Worm (Caenorhabditis elegans) whole organism, mixed stage, embryonic: ENCODE data around the gene B0281.6.
"Not testable (repeated sequence)": the region's sequence is repeated elsewhere in the genome, so short reads cannot be mapped to it uniquely, and the experiment has no call there.

ENCODE experiments used
- M03D4.4 ChIP-seq: sonication (generic microtip); optimal IDR thresholded peaks from 2 replicates; lab custom pipeline; 2017; ENCODE audit warnings: mild to moderate bottlenecking, missing genetic modification characterization, missing compliant biosample characterization
- bed-3 ChIP-seq: fragments of 200-800 bp; sonication (Bioruptor generic); optimal IDR thresholded peaks from 3 replicates; lab custom pipeline; 2018; ENCODE audit warnings: mild to moderate bottlenecking, missing genetic modification characterization, moderate library complexity, missing compliant biosample characterization
- blmp-1 ChIP-seq: fragments of 150-350 bp; optimal IDR thresholded peaks from 2 replicates; lab custom pipeline; 2014; ENCODE audit warnings: missing biosample characterization, missing genetic modification characterization
- ceh-43 ChIP-seq: fragments of 200-800 bp; sonication (Bioruptor generic); optimal IDR thresholded peaks from 2 replicates; lab custom pipeline; 2018; ENCODE audit warnings: mild to moderate bottlenecking, missing genetic modification characterization, moderate library complexity, missing compliant biosample characterization
- ceh-83 ChIP-seq: fragments of 200-800 bp; sonication (Bioruptor generic); optimal IDR thresholded peaks from 2 replicates; lab custom pipeline; 2018; ENCODE audit warnings: mild to moderate bottlenecking, missing genetic modification characterization, missing compliant biosample characterization
- ces-1 ChIP-seq: fragments of 150-350 bp; optimal IDR thresholded peaks from 2 replicates; lab custom pipeline; 2014; ENCODE audit warnings: missing biosample characterization, missing genetic modification reagents, missing genetic modification characterization
- cnd-1 ChIP-seq: fragments of 200-800 bp; sonication (Bioruptor generic); optimal IDR thresholded peaks from 2 replicates; lab custom pipeline; 2018; ENCODE audit warnings: mild to moderate bottlenecking, missing genetic modification characterization, missing compliant biosample characterization
- elt-1 ChIP-seq: sonication (generic microtip); optimal IDR thresholded peaks from 2 replicates; lab custom pipeline; 2017; ENCODE audit warnings: missing genetic modification characterization, mild to moderate bottlenecking, missing compliant biosample characterization, antibody characterized with exemption, moderate library complexity, borderline replicate concordance; ENCODE audit not compliant: insufficient read depth
- elt-3 ChIP-seq: fragments of 150-350 bp; optimal IDR thresholded peaks from 2 replicates; lab custom pipeline; 2014; ENCODE audit warnings: missing biosample characterization, missing genetic modification characterization
- flh-1 ChIP-seq: fragments of 200-800 bp; sonication (Bioruptor generic); optimal IDR thresholded peaks from 2 replicates; lab custom pipeline; 2018; ENCODE audit warnings: mild to moderate bottlenecking, missing genetic modification characterization, moderate library complexity, missing compliant biosample characterization
- ham-2 ChIP-seq: fragments of 200-800 bp; sonication (Bioruptor generic); optimal IDR thresholded peaks from 2 replicates; lab custom pipeline; 2018; ENCODE audit warnings: mild to moderate bottlenecking, missing genetic modification characterization, missing compliant biosample characterization
- hlh-1 ChIP-seq: fragments of 150-350 bp; optimal IDR thresholded peaks from 2 replicates; lab custom pipeline; 2014; ENCODE audit warnings: missing biosample characterization, missing genetic modification reagents, missing genetic modification characterization
- lin-13 ChIP-seq: fragments of 150-350 bp; optimal IDR thresholded peaks from 2 replicates; lab custom pipeline; 2014; ENCODE audit warnings: missing biosample characterization, missing genetic modification characterization
- lin-32 ChIP-seq: fragments of 200-800 bp; sonication (Bioruptor generic); optimal IDR thresholded peaks from 2 replicates; lab custom pipeline; 2018; ENCODE audit warnings: mild to moderate bottlenecking, missing genetic modification characterization, missing compliant biosample characterization
- mab-5 ChIP-seq: fragments of 150-350 bp; optimal IDR thresholded peaks from 2 replicates; lab custom pipeline; 2014; ENCODE audit warnings: missing biosample characterization, missing genetic modification characterization
- nhr-12 ChIP-seq: fragments of 150-350 bp; optimal IDR thresholded peaks from 2 replicates; lab custom pipeline; 2014; ENCODE audit warnings: missing biosample characterization, missing genetic modification characterization
- nhr-2 ChIP-seq: fragments of 150-350 bp; optimal IDR thresholded peaks from 2 replicates; lab custom pipeline; 2014; ENCODE audit warnings: missing biosample characterization, missing genetic modification characterization
- nhr-237 ChIP-seq: fragments of 150-350 bp; optimal IDR thresholded peaks from 2 replicates; lab custom pipeline; 2014; ENCODE audit warnings: missing biosample characterization, missing genetic modification characterization
- nhr-28 ChIP-seq: fragments of 150-350 bp; optimal IDR thresholded peaks from 2 replicates; lab custom pipeline; 2014; ENCODE audit warnings: missing biosample characterization, missing genetic modification characterization
- pha-4 ChIP-seq: fragments of 150-350 bp; optimal IDR thresholded peaks from 2 replicates; lab custom pipeline; 2018; ENCODE audit warnings: missing biosample characterization, missing genetic modification reagents, missing genetic modification characterization
- sem-2 ChIP-seq: fragments of 200-800 bp; sonication (Bioruptor generic); optimal IDR thresholded peaks from 2 replicates; lab custom pipeline; 2018; ENCODE audit warnings: mild to moderate bottlenecking, missing genetic modification characterization, missing compliant biosample characterization
- snpc-4 ChIP-seq: fragments of 150-350 bp; optimal IDR thresholded peaks from 2 replicates; lab custom pipeline; 2014; ENCODE audit warnings: missing biosample characterization, missing genetic modification characterization
- sptf-1 ChIP-seq: sonication (generic microtip); optimal IDR thresholded peaks from 2 replicates; lab custom pipeline; 2017; ENCODE audit warnings: mild to moderate bottlenecking, missing genetic modification characterization, moderate library complexity, missing compliant biosample characterization
- unc-120 ChIP-seq: sonication (generic microtip); optimal IDR thresholded peaks from 2 replicates; lab custom pipeline; 2017; ENCODE audit warnings: missing genetic modification characterization, missing compliant biosample characterization; ENCODE audit not compliant: poor library complexity, severe bottlenecking
- unc-39 ChIP-seq: fragments of 150-350 bp; optimal IDR thresholded peaks from 2 replicates; lab custom pipeline; 2014; ENCODE audit warnings: missing biosample characterization, missing genetic modification characterization
- unc-62 ChIP-seq: fragments of 150-350 bp; optimal IDR thresholded peaks from 2 replicates; lab custom pipeline; 2014; ENCODE audit warnings: missing biosample characterization, missing genetic modification reagents, missing genetic modification characterization
- zip-8 ChIP-seq: fragments of 150-350 bp; optimal IDR thresholded peaks from 2 replicates; lab custom pipeline; 2014; ENCODE audit warnings: missing biosample characterization, missing genetic modification characterization
- ztf-11 ChIP-seq: fragments of 150-350 bp; optimal IDR thresholded peaks from 2 replicates; lab custom pipeline; 2014; ENCODE audit warnings: missing biosample characterization, missing genetic modification characterization

Gene B0281.6

ce11 chrII:2292549-2292948 lies 9.7 kb downstream of the B0281.6 start:
- TF ChIP-seq lin-13 (tag; lab: Kevin White, UChicago): no peak

DNA sequence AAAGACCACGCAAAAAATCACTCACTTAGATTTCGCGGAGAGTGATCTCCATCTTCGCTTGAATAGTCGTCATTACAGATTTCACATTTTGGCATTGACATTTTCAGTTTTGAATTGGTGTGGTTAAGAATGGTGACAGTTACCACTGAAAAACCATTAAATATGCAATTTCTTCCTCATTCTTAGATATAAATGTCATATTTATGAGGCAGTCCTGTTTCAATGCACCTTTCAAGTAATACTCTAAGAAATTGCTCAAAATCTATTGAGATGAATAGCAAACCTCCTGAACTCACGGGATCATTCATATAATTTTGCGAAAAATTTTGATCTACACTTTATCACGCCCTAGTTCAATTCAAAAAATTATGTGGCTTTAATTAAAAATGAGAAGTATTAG lies 10.2 kb downstream of the B0281.6 start, which contains the start of gene K09F6.7:
Gene K09F6.7, minus strand, starts transcription at position 101 of the 400 bp plus-strand sequence.
- TF ChIP-seq nhr-12: no peak
- TF ChIP-seq bed-3 (GFP tag; lab: Kevin White, UChicago): no peak
- no peak for TF ChIP-seq M03D4.4 (tag; lab: Kevin White, UChicago)
- no peak for TF ChIP-seq unc-120 (tag; lab: Kevin White, UChicago)
- TF ChIP-seq ham-2 (GFP tag; lab: Kevin White, UChicago): no peak
- TF ChIP-seq mab-5 (tag; lab: Kevin White, UChicago): no peak
- TF ChIP-seq ztf-11 (tag; lab: Kevin White, UChicago): no peak
- no peak for TF ChIP-seq zip-8 (tag; lab: Kevin White, UChicago)
- no peak for TF ChIP-seq pha-4 (tag; lab: Kevin White, UChicago)

- TF ChIP-seq unc-39 (no peak), ceh-83 (no peak), lin-32 (GFP tag; lab: Kevin White, UChicago) (peak; percentile 19)
These were observed 12.8 kb downstream of the B0281.6 start for ce11 chrII:2289441-2289840.

DNA sequence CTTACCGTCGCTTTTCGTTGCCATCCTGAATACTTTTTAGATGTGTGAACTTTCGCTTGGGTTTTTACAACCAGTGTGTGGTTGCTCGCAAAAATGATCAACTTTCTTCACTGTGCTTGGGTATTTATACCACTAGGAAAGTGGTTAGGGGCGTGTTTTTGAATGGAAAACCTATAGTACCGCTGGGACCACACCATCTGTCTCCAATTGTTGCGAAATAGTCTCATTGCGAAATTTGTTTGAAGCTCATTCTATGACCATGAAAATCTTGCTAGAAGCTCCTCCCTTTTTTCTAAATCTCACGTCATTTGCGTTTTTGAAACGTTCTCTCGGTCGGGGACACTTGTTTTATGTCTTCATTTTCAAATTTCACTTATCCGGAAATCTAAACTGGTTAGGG lies 13.4 kb downstream of the B0281.6 start, which contains the start of the genes K09F6.10 and K09F6.13:
Gene K09F6.10, minus strand, starts transcription at position 86 of the 400 bp plus-strand sequence.
Gene K09F6.13, plus strand, starts transcription at position 317 of the 400 bp plus-strand sequence.
- TF ChIP-seq ces-1 (GFP tag; lab: Kevin White, UChicago) (no peak), hlh-1 (tag; lab: Kevin White, UChicago) (no peak), flh-1 (no peak), unc-120 (tag; lab: Kevin White, UChicago) (no peak)
- TF ChIP-seq, all 35 proteins: peak for 0

DNA sequence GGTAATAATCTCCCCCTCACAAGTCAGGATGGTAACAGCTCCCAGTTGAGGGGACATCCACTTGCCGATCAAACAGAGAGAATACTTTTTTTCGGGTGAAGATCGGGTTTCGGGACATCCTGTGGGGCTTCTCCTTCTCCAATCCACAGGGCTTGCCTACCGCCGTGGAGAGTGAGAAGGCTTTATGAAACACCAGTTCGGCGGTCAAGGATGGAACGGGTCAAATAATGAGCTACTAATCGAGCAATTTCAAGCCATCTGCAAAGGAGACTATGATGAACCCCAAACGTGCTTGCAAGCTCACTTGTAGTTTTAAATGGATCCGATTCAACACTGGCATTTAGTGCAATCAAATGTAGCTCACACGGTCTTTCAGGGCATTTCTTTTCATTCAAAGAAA lies 17.5 kb downstream of the B0281.6 start:
- TF ChIP-seq nhr-28 (tag; lab: Kevin White, UChicago) (no peak), cnd-1 (tag; lab: Kevin White, UChicago) (no peak), ztf-11 (tag; lab: Kevin White, UChicago) (no peak), ceh-43 (GFP tag; lab: Kevin White, UChicago) (no peak), hlh-1 (tag; lab: Kevin White, UChicago) (no peak), M03D4.4 (tag; lab: Kevin White, UChicago) (no peak)

DNA sequence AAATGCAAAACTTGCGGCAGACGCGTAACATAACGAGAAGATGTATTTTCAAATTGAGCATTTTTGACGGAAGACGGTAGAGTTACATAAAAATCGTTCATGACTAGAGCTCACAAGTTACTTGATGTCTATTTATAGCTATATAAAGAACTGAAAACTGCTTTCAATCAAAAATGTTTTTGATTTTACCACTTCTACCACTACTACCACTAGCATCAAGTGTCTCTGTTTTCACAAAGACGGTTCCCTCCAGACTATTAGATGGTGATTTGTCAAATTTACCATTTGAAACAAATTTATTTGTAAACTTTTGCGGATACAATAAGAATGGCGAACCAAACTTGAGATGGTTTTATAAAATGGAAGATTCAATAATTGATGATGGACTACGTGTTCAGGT lies 19.6 kb downstream of the B0281.6 start, which contains the start of gene K09F6.9:
Gene K09F6.9, minus strand, starts transcription at position 101 of the 400 bp plus-strand sequence.
- TF ChIP-seq lin-13, pha-4, nhr-28 (tag; lab: Kevin White, UChicago): not testable (repeated sequence)

DNA sequence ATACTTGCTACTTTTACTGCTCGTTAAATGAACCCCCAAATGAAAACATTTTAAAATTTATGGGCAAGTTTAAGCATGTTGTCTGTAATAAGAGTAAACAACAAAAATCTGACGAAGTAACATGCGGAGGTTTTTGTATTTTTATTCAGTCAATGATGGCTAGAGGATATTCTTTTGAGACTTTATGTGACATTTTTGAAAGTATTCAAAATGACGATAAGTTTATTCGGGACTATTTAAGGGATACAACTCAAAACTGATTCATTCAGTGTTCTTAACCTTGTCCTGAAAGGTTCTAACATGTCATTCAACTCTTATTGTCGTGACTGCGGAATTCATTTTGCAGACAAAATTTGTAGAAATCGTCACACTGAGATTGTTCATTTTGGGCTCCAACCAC lies 22.4 kb downstream of the B0281.6 start, which contains the start of gene K09F6.11:
Gene K09F6.11, plus strand, starts transcription at position 301 of the 400 bp plus-strand sequence.
- TF ChIP-seq zip-8 (tag; lab: Kevin White, UChicago) (no peak), sem-2 (GFP tag; lab: Kevin White, UChicago) (no peak), ham-2 (GFP tag; lab: Kevin White, UChicago) (no peak), nhr-28 (tag; lab: Kevin White, UChicago) (no peak)
- TF ChIP-seq, all 35 proteins: peak for 0

ce11 chrII:2279263-2279662 lies 23.0 kb downstream of the B0281.6 start, which contains the start of gene K09F6.6:
K09F6.6 (minus strand) TSS chrII:2279305.
- TF ChIP-seq ces-1 (GFP tag; lab: Kevin White, UChicago) (no peak), hlh-1 (tag; lab: Kevin White, UChicago) (no peak), ceh-83 (no peak), nhr-237 (no peak), elt-1 (tag; lab: Kevin White, UChicago) (no peak), blmp-1 (tag; lab: Kevin White, UChicago) (no peak), snpc-4 (tag; lab: Kevin White, UChicago) (no peak), nhr-2 (tag; lab: Kevin White, UChicago) (no peak), elt-3 (tag; lab: Kevin White, UChicago) (no peak), unc-62 (no peak), flh-1 (no peak), sptf-1 (tag; lab: Kevin White, UChicago) (no peak)
